Fruit fly (Drosophila melanogaster): ENCODE measurements around the gene CG33177.

CG33177 gene

DNA sequence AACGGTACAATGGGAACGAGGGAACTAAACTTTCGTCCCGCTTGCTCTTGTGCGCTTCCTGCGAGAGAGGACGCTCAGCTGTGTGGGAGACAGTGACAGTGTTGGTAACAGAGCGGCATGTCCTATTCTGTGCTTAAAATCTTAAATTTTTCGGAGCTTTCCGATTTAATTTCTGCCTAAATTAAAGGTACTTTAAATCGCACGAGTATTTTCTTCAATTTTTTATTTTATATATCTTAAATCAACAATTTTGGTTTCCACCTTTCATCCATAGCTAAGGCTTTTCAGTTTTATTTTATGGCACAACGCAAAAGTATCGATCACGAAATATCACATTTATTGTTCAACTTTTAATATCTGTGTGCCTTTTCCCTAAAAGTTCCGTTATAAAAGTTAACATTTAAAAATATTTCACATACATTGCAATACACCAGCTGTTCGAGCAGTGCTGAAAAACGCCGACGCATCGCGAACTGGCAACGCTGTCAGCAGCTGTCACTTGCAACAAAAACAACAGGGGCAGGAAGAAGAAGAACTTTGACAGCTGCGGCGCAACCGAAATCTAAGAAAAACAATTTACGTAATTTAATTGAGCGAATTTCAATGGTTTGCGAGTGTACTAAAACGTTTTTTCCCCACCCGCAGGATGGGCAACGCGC is 17.6 kb upstream of the CG33177 start, which contains the start of the genes hiw and ND-B18 (continued):
- TF ChIP-seq ro (GFP tag; IDR thresholded peaks at IDR 0.05) (no peak), Bteb2 (GFP tag; optimal IDR thresholded peaks at IDR 0.05) (no peak), NfI (GFP tag; optimal IDR thresholded peaks at IDR 0.05) (peak; percentile 53), HmgZ (tag; optimal IDR thresholded peaks at IDR 0.05) (peak; percentile 67), Elba2 (GFP tag; optimal IDR thresholded peaks at IDR 0.05) (no peak), Dbx (GFP tag; IDR thresholded peaks at IDR 0.05) (peak; percentile 45; the same call in 1 of the 3 replicates), CG10565 (GFP tag; optimal IDR thresholded peaks at IDR 0.05) (no peak), Asciz (GFP tag; optimal IDR thresholded peaks at IDR 0.05) (no peak), bab2 (GFP tag; optimal IDR thresholded peaks at IDR 0.05) (no peak), CG30403 (GFP tag; optimal IDR thresholded peaks at IDR 0.05) (peak; percentile 41), Bgb (GFP tag; IDR thresholded peaks at IDR 0.05; ENCODE audit: partially characterized antibody) (no peak; the same call in none of the 2 replicates), CG1647 (GFP tag; optimal IDR thresholded peaks at IDR 0.05) (peak; percentile 38), az2 (GFP tag; optimal IDR thresholded peaks at IDR 0.05) (no peak), Dref (GFP tag; IDR thresholded peaks at IDR 0.05) (peak; percentile 28; the same call in 1 of the 2 replicates), CG15269 (tag; optimal IDR thresholded peaks at IDR 0.05) (no peak), CkIIα-i1 (GFP tag; IDR thresholded peaks at IDR 0.05) (no peak), CG13775 (GFP tag; optimal IDR thresholded peaks at IDR 0.05) (no peak), sqz (GFP tag; optimal IDR thresholded peaks at IDR 0.05) (no peak), H15 (GFP tag; IDR thresholded peaks at IDR 0.05) (no peak), slou (GFP tag; optimal IDR thresholded peaks at IDR 0.05) (no peak), shn (GFP tag; optimal IDR thresholded peaks at IDR 0.05) (peak; percentile 4), fru (optimal IDR thresholded peaks at IDR 0.05) (no peak), pnt (GFP tag; optimal IDR thresholded peaks at IDR 0.05) (no peak), PHDP (tag; optimal IDR thresholded peaks at IDR 0.05) (peak; percentile 8), CG8765 (GFP tag; IDR thresholded peaks at IDR 0.05) (no peak), inv (GFP tag; IDR thresholded peaks at IDR 0.05; ENCODE audit: partially characterized antibody) (peak; percentile 24; the same call in 1 of the 2 replicates), lbe (GFP tag; optimal IDR thresholded peaks at IDR 0.05) (no peak), CG4282 (GFP tag; optimal IDR thresholded peaks at IDR 0.05) (no peak), chinmo (GFP tag; IDR thresholded peaks at IDR 0.05; ENCODE audit: partially characterized antibody) (no peak), dan (GFP tag; IDR thresholded peaks at IDR 0.05) (no peak), CG14050 (GFP tag; IDR thresholded peaks at IDR 0.05) (no peak), Ets97D (GFP tag; optimal IDR thresholded peaks at IDR 0.05) (peak; percentile 92), CG4617 (GFP tag; optimal IDR thresholded peaks at IDR 0.05; ENCODE audit: borderline replicate concordance) (peak; percentile 73), Myb (GFP tag; optimal IDR thresholded peaks at IDR 0.05) (peak; percentile 95), Xrp1 (GFP tag; IDR thresholded peaks at IDR 0.05) (no peak), CG11504 (tag; optimal IDR thresholded peaks at IDR 0.05) (no peak), HLH4C (GFP tag; IDR thresholded peaks at IDR 0.05; ENCODE audit: partially characterized antibody) (0 out of 3 replicates have a peak, but pooled peaks have one; percentile 11), ssp (GFP tag; IDR thresholded peaks at IDR 0.05) (no peak), pb (GFP tag; optimal IDR thresholded peaks at IDR 0.05) (no peak), CG13424 (tag; optimal IDR thresholded peaks at IDR 0.05) (peak; percentile 4), CG17568 (GFP tag; optimal IDR thresholded peaks at IDR 0.05) (no peak), psq (GFP tag; optimal IDR thresholded peaks at IDR 0.05) (no peak), Lhr (GFP tag; optimal IDR thresholded peaks at IDR 0.05) (peak; percentile 9), CG2116 (GFP tag; optimal IDR thresholded peaks at IDR 0.05) (peak; percentile 47), CG10267 (tag; optimal IDR thresholded peaks at IDR 0.05) (peak; percentile 95), Atf3 (GFP tag; optimal IDR thresholded peaks at IDR 0.05) (no peak), CoRest (tag; optimal IDR thresholded peaks at IDR 0.05) (peak; percentile 47), Trl (optimal IDR thresholded peaks at IDR 0.05) (peak; percentile 7 to 22), Trl (GFP tag; optimal IDR thresholded peaks at IDR 0.05) (peak; percentile 27), Hsf (GFP tag; optimal IDR thresholded peaks at IDR 0.05) (no peak), grau (tag; optimal IDR thresholded peaks at IDR 0.05) (peak; percentile 11)

Measured in whole organism, embryonic.